Fruit fly (Drosophila melanogaster) whole organism, embryonic: ENCODE measurements around the gene Lgr3.
A peak's percentile ranks its signal among the peaks of the same experiment; 100 is the strongest.

Experiments
- Asciz ChIP-seq: fragments of 200-800 bp; sonication (Bioruptor generic); optimal IDR thresholded peaks from 2 replicates; lab custom pipeline; 2017; ENCODE audit warnings: missing biosample characterization, mild to moderate bottlenecking, missing genetic modification characterization, missing genetic modification reagents
- Bgb ChIP-seq: fragments of 200-800 bp; sonication (Bioruptor generic); IDR thresholded peaks from 2 replicates; pipeline ENCODE4 v1.3.6; 2022; ENCODE audit warnings: missing biosample characterization, missing genetic modification characterization; ENCODE audit not compliant: partially characterized antibody
- CG12236 ChIP-seq: fragments of 200-800 bp; sonication (Bioruptor generic); optimal IDR thresholded peaks from 2 replicates; lab custom pipeline; 2016; ENCODE audit warnings: missing biosample characterization, missing genetic modification characterization
- CG12769 ChIP-seq: fragments of 200-800 bp; sonication (Bioruptor generic); optimal IDR thresholded peaks from 2 replicates; lab custom pipeline; 2019; ENCODE audit warnings: missing biosample characterization, mild to moderate bottlenecking, missing genetic modification characterization, moderate library complexity
- CG14860 ChIP-seq: fragments of 200-800 bp; sonication (Bioruptor generic); IDR thresholded peaks from 3 replicates; pipeline ENCODE4 v1.3.6; 2022; ENCODE audit warnings: missing biosample characterization, missing genetic modification characterization; ENCODE audit not compliant: partially characterized antibody
- CG15073 ChIP-seq: fragments of 200-800 bp; sonication (Bioruptor generic); optimal IDR thresholded peaks from 2 replicates; lab custom pipeline; 2016; ENCODE audit warnings: missing biosample characterization, missing genetic modification characterization
- CG16779 ChIP-seq: fragments of 200-800 bp; sonication (Bioruptor generic); IDR thresholded peaks from 2 replicates; pipeline ENCODE4 v1.3.6; 2022; ENCODE audit warnings: missing biosample characterization, missing genetic modification characterization
- CG3163 ChIP-seq: fragments of 200-800 bp; sonication (Bioruptor generic); optimal IDR thresholded peaks from 3 replicates; lab custom pipeline; 2016; ENCODE audit warnings: missing biosample characterization, missing genetic modification characterization
- CG3726 ChIP-seq: fragments of 200-800 bp; sonication (Bioruptor generic); IDR thresholded peaks from 3 replicates; pipeline ENCODE4, ENCODE4 v1.3.6; 2022; ENCODE audit warnings: missing biosample characterization, missing genetic modification characterization
- CG3838 ChIP-seq: fragments of 200-800 bp; sonication (Bioruptor generic); optimal IDR thresholded peaks from 3 replicates; lab custom pipeline; 2016; ENCODE audit warnings: missing biosample characterization, missing genetic modification characterization
- CG4360 ChIP-seq: fragments of 200-800 bp; sonication (Bioruptor generic); IDR thresholded peaks from 2 replicates; pipeline ENCODE4 v1.3.6; 2022; ENCODE audit warnings: missing biosample characterization, missing genetic modification characterization
- CG8388 ChIP-seq: fragments of 200-800 bp; sonication (Bioruptor generic); optimal IDR thresholded peaks from 2 replicates; lab custom pipeline; 2019; ENCODE audit warnings: missing biosample characterization, mild to moderate bottlenecking, missing genetic modification characterization, moderate library complexity
- Deaf1 ChIP-seq: fragments of 200-800 bp; optimal IDR thresholded peaks from 3 replicates; lab custom pipeline; 2019; ENCODE audit warnings: missing biosample characterization, mild to moderate bottlenecking, missing genetic modification characterization, moderate library complexity
- Doc2 ChIP-seq: fragments of 200-800 bp; sonication (Bioruptor generic); IDR thresholded peaks from 2 replicates; pipeline ENCODE4 v1.3.6; 2022; ENCODE audit warnings: missing biosample characterization, missing genetic modification characterization
- Gug ChIP-seq: fragments of 200-800 bp; sonication (Bioruptor generic); IDR thresholded peaks from 4 replicates; pipeline ENCODE4 v1.3.6; 2022; ENCODE audit warnings: missing biosample characterization, missing genetic modification characterization
- H15 ChIP-seq: fragments of 200-800 bp; sonication (Bioruptor generic); IDR thresholded peaks from 3 replicates; pipeline ENCODE4 v1.3.6; 2022; ENCODE audit warnings: missing biosample characterization, missing genetic modification characterization
- Hmr ChIP-seq: fragments of 200-800 bp; sonication (Bioruptor generic); optimal IDR thresholded peaks from 3 replicates; lab custom pipeline; 2017; ENCODE audit warnings: mild to moderate bottlenecking, missing biosample characterization, missing genetic modification reagents, missing genetic modification characterization
- Hr51 ChIP-seq, 2 experiments: fragments of 200-800 bp; sonication (Bioruptor generic); optimal IDR thresholded peaks; 2 replicates in 1 of 2; 3 replicates in 1 of 2; lab custom pipeline; 2016 to 2018; ENCODE audit warnings: missing biosample characterization in 2 of 2, missing genetic modification characterization in 2 of 2, mild to moderate bottlenecking in 1 of 2, moderate library complexity in 1 of 2
- Jarid2 ChIP-seq: fragments of 200-800 bp; sonication (Bioruptor generic); optimal IDR thresholded peaks from 3 replicates; lab custom pipeline; 2017; ENCODE audit warnings: mild to moderate bottlenecking, missing biosample characterization, missing genetic modification reagents, missing genetic modification characterization
- Med ChIP-seq: fragments of 200-800 bp; sonication (Bioruptor generic); peaks from one replicate; lab custom pipeline; 2016; ENCODE audit warnings: missing biosample characterization, missing genetic modification characterization, mild to moderate bottlenecking, inconsistent platforms, moderate library complexity
- abd-A ChIP-seq: fragments of 200-800 bp; sonication (Bioruptor generic); optimal IDR thresholded peaks from 3 replicates; lab custom pipeline; 2019; ENCODE audit warnings: missing biosample characterization, mild to moderate bottlenecking, missing genetic modification characterization, moderate library complexity
- chinmo ChIP-seq: fragments of 200-800 bp; sonication (Bioruptor generic); IDR thresholded peaks from 4 replicates; pipeline ENCODE4 v1.3.6; 2022; ENCODE audit warnings: missing biosample characterization, missing genetic modification characterization; ENCODE audit not compliant: partially characterized antibody
- crc ChIP-seq: fragments of 200-800 bp; sonication (Bioruptor generic); optimal IDR thresholded peaks from 2 replicates; lab custom pipeline; 2016; ENCODE audit warnings: missing biosample characterization, missing genetic modification characterization
- crol ChIP-seq: fragments of 200-800 bp; sonication (Bioruptor generic); IDR thresholded peaks from 2 replicates; pipeline ENCODE4 v1.3.6; 2022; ENCODE audit warnings: missing biosample characterization, missing genetic modification characterization
- ftz-f1 ChIP-seq: fragments of 200-800 bp; sonication (Bioruptor generic); optimal IDR thresholded peaks from 2 replicates; lab custom pipeline; 2016; ENCODE audit warnings: missing biosample characterization, missing genetic modification characterization
- gce ChIP-seq: fragments of 200-800 bp; sonication (Bioruptor generic); IDR thresholded peaks from 3 replicates; pipeline ENCODE4 v1.3.6; 2022; ENCODE audit warnings: missing biosample characterization, missing genetic modification characterization
- hb ChIP-seq: fragments of 200-800 bp; sonication (Bioruptor generic); IDR thresholded peaks from 3 replicates; pipeline ENCODE4 v1.3.6; 2022; ENCODE audit warnings: missing biosample characterization, missing genetic modification characterization; ENCODE audit not compliant: partially characterized antibody
- inv ChIP-seq: fragments of 200-800 bp; sonication (Bioruptor generic); IDR thresholded peaks from 2 replicates; pipeline ENCODE4 v1.3.6; 2022; ENCODE audit warnings: missing biosample characterization, missing genetic modification characterization; ENCODE audit not compliant: partially characterized antibody
- knrl ChIP-seq: fragments of 200-800 bp; sonication (Bioruptor generic); IDR thresholded peaks from 3 replicates; pipeline ENCODE4 v1.3.6; 2022; ENCODE audit warnings: missing biosample characterization, missing genetic modification characterization; ENCODE audit not compliant: partially characterized antibody
- mirr ChIP-seq: fragments of 200-800 bp; sonication (Bioruptor generic); optimal IDR thresholded peaks from 3 replicates; lab custom pipeline; 2018; ENCODE audit warnings: missing biosample characterization, mild to moderate bottlenecking, missing genetic modification characterization
- otp ChIP-seq: fragments of 200-800 bp; sonication (Bioruptor generic); IDR thresholded peaks from 3 replicates; pipeline ENCODE4, ENCODE4 v1.3.6; 2022; ENCODE audit warnings: missing biosample characterization, missing genetic modification characterization
- schlank ChIP-seq: fragments of 200-800 bp; sonication (Bioruptor generic); optimal IDR thresholded peaks from 2 replicates; lab custom pipeline; 2018; ENCODE audit warnings: missing biosample characterization, mild to moderate bottlenecking, missing genetic modification characterization
- sd ChIP-seq: fragments of 200-800 bp; sonication (Bioruptor generic); optimal IDR thresholded peaks from 3 replicates; lab custom pipeline; 2018; ENCODE audit warnings: missing biosample characterization, mild to moderate bottlenecking, missing genetic modification characterization, moderate library complexity
- z ChIP-seq: fragments of 200-800 bp; sonication (Bioruptor generic); IDR thresholded peaks from 3 replicates; pipeline ENCODE4 v1.3.6; 2022; ENCODE audit warnings: missing biosample characterization, missing genetic modification characterization

The Lgr3 gene

DNA sequence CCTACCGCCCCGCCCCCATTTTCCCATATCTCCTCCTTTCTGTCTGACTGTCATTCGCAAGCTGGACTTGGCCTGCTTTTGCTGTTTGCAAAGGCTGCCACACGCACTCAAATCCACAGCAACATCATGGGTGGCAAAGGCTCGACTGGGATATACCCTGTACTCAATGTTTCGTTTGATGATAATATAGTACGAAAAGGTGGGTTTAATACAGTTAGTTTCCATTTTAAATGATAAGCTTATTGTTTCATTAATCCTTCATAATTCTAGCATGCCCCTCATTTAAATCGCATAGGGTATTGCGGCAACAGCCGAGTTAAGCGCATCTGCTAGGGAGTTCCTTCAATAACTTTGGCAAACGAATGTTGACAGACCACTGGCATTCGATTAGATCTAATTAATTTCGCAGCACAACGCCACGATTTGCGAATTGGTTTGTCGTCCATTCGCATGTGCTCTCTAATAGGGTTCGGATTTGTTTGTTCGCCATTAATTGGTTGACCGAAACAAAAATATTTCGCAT is 28.6 kb downstream of the Lgr3 start (continued):
- TF ChIP-seq Doc2 = no peak
- TF ChIP-seq CG3838 (GFP tag; lab: Kevin White, UChicago) = no peak
- peak; percentile 38 for TF ChIP-seq Hmr (GFP tag; lab: Kevin White, UChicago)
- no peak for TF ChIP-seq sd
- no peak for TF ChIP-seq crc (GFP tag; lab: Kevin White, UChicago)
- no peak for TF ChIP-seq CG3163 (GFP tag; lab: Kevin White, UChicago)
- TF ChIP-seq gce (GFP tag; lab: Robert Waterston, UW) = no peak

dm6 chr3R:25720024-25720574 is 54.5 kb downstream of the Lgr3 start:
- TF ChIP-seq schlank (tag; lab: Kevin White, UChicago) (no peak), mirr (peak; percentile 27), z (GFP tag; lab: Robert Waterston, UW) (peak; percentile 94), abd-A (tag; lab: Kevin White, UChicago) (peak; percentile 3), Deaf1 (tag; lab: Kevin White, UChicago) (peak; percentile 25), CG12769 (tag; lab: Kevin White, UChicago) (no peak), Med (GFP tag; lab: Kevin White, UChicago) (peak; percentile 51), crol (GFP tag; lab: Robert Waterston, UW) (no peak), CG16779 (GFP tag; lab: Robert Waterston, UW) (0 out of 2 replicates have a peak, but pooled peaks have one; percentile 15), Hr51 (GFP tag; optimal IDR thresholded peaks at IDR 0.05; lab: Kevin White, UChicago) (peak in 1 of 2 experiments; percentile 11), chinmo (GFP tag; lab: Robert Waterston, UW) (0 out of 4 replicates have a peak, but pooled peaks have one; percentile 18), CG4360 (GFP tag; lab: Robert Waterston, UW) (no peak), Jarid2 (peak; percentile 39)

DNA sequence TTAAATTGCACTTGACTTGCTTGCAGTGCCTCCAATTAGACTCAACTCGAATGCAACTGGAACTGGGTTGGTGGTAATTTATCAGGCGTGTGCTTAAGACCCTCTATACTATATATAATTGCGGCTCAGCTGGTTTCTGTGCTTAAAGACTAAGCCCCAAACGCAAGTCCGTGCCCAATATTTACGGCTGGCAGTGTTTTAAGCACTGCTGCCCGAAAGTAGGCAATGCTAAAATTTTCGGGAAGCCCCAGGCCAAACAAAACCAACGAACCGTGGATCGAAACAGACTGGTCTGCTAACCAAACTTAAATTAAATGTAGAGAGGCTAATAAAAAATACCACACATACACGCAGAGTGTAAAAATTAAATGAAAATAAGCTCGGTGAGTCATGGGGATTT is 55.4 kb downstream of the Lgr3 start:
- no peak for TF ChIP-seq otp
- no peak for TF ChIP-seq ftz-f1 (GFP tag; lab: Kevin White, UChicago)
- TF ChIP-seq Bgb (GFP tag; lab: Robert Waterston, UW) = 0 out of 2 replicates have a peak, but pooled peaks have one; percentile 13
- TF ChIP-seq CG8388 = peak; percentile 13
- TF ChIP-seq knrl (GFP tag; lab: Robert Waterston, UW) = 0 out of 3 replicates have a peak, but pooled peaks have one; percentile 13
- no peak for TF ChIP-seq hb (GFP tag; lab: Robert Waterston, UW)
- peak; percentile 94 for TF ChIP-seq CG15073 (GFP tag; lab: Kevin White, UChicago)
- TF ChIP-seq Asciz (GFP tag; lab: Kevin White, UChicago) = no peak
- TF ChIP-seq CG12236 (GFP tag; lab: Kevin White, UChicago) = no peak
- 0 out of 3 replicates have a peak, but pooled peaks have one; percentile 23 for TF ChIP-seq CG3726 (GFP tag; lab: Robert Waterston, UW)
- TF ChIP-seq CG3163 (GFP tag; lab: Kevin White, UChicago) = no peak
- no peak for TF ChIP-seq H15 (GFP tag; lab: Robert Waterston, UW)
- TF ChIP-seq inv (GFP tag; lab: Robert Waterston, UW) = no peak
- peak; percentile 47 for TF ChIP-seq Med (GFP tag; lab: Kevin White, UChicago)
- no peak for TF ChIP-seq Gug (GFP tag; lab: Robert Waterston, UW)
- 0 out of 3 replicates have a peak, but pooled peaks have one; percentile 5 for TF ChIP-seq CG14860 (GFP tag; lab: Robert Waterston, UW)
